Worm (Caenorhabditis elegans) whole organism, L2 larva: Measurements from ENCODE around the gene dpy-2.

Experiments
- C34F6.9 ChIP-seq: fragments of 150-350 bp; optimal IDR thresholded peaks from 2 replicates; lab custom pipeline; 2014; ENCODE audit warnings: missing biosample characterization, missing genetic modification characterization
- F13H6.1 ChIP-seq: sonication (generic microtip); optimal IDR thresholded peaks from 2 replicates; lab custom pipeline; 2016; ENCODE audit warnings: missing genetic modification characterization, missing compliant biosample characterization
- R02D3.7 ChIP-seq: fragments of 150-350 bp; optimal IDR thresholded peaks from 2 replicates; lab custom pipeline; 2014; ENCODE audit warnings: missing biosample characterization, missing genetic modification characterization
- Y55F3AM.14 ChIP-seq: fragments of 200-800 bp; sonication (Bioruptor generic); optimal IDR thresholded peaks from 2 replicates; lab custom pipeline; 2018; ENCODE audit warnings: mild to moderate bottlenecking, missing genetic modification characterization, missing compliant biosample characterization
- ZK546.5 ChIP-seq: sonication (generic microtip); optimal IDR thresholded peaks from 2 replicates; lab custom pipeline; 2017; ENCODE audit warnings: missing biosample characterization, missing genetic modification characterization
- alr-1 ChIP-seq: fragments of 150-350 bp; optimal IDR thresholded peaks from 2 replicates; lab custom pipeline; 2014; ENCODE audit warnings: missing biosample characterization, missing genetic modification characterization
- aly-2 ChIP-seq: fragments of 150-350 bp; optimal IDR thresholded peaks from 2 replicates; lab custom pipeline; 2014; ENCODE audit warnings: missing biosample characterization, missing genetic modification characterization
- ama-1 ChIP-seq: fragments of 150-350 bp; optimal IDR thresholded peaks from 2 replicates; lab custom pipeline; 2018; ENCODE audit warnings: inconsistent platforms
- blmp-1 ChIP-seq: sonication (generic microtip); optimal IDR thresholded peaks from 2 replicates; lab custom pipeline; 2017; ENCODE audit warnings: missing genetic modification characterization, mild to moderate bottlenecking, missing compliant biosample characterization, antibody characterized with exemption, moderate library complexity; ENCODE audit not compliant: insufficient read depth
- ceh-16 ChIP-seq: fragments of 150-350 bp; optimal IDR thresholded peaks from 2 replicates; lab custom pipeline; 2014; ENCODE audit warnings: missing biosample characterization, missing genetic modification characterization
- ceh-82 ChIP-seq: fragments of 150-350 bp; optimal IDR thresholded peaks from 2 replicates; lab custom pipeline; 2014; ENCODE audit warnings: missing biosample characterization, missing genetic modification characterization
- crh-2 ChIP-seq: sonication (generic microtip); optimal IDR thresholded peaks from 2 replicates; lab custom pipeline; 2017; ENCODE audit warnings: missing biosample characterization, missing genetic modification characterization
- dmd-4 ChIP-seq: sonication (generic microtip); optimal IDR thresholded peaks from 2 replicates; lab custom pipeline; 2017; ENCODE audit warnings: missing biosample characterization, missing genetic modification characterization
- egl-27 ChIP-seq: sonication (generic microtip); optimal IDR thresholded peaks from 3 replicates; lab custom pipeline; 2017; ENCODE audit warnings: missing biosample characterization, missing genetic modification reagents, missing genetic modification characterization
- elt-1 ChIP-seq: fragments of 150-350 bp; optimal IDR thresholded peaks from 2 replicates; lab custom pipeline; 2014; ENCODE audit warnings: missing biosample characterization, missing genetic modification characterization
- elt-3 ChIP-seq: sonication (generic microtip); optimal IDR thresholded peaks from 2 replicates; lab custom pipeline; 2017; ENCODE audit warnings: missing biosample characterization, missing genetic modification characterization
- fos-1 ChIP-seq: fragments of 150-350 bp; optimal IDR thresholded peaks from 2 replicates; lab custom pipeline; 2014; ENCODE audit warnings: missing biosample characterization, missing genetic modification characterization
- gmeb-1 ChIP-seq: fragments of 150-350 bp; optimal IDR thresholded peaks from 2 replicates; lab custom pipeline; 2014; ENCODE audit warnings: missing biosample characterization, missing genetic modification characterization
- lin-11 ChIP-seq: fragments of 150-350 bp; sonication (generic microtip); optimal IDR thresholded peaks from 2 replicates; lab custom pipeline; 2014; ENCODE audit warnings: missing biosample characterization, missing genetic modification characterization, inconsistent platforms, mixed read lengths
- lin-13 ChIP-seq: fragments of 150-350 bp; optimal IDR thresholded peaks from 2 replicates; lab custom pipeline; 2014; ENCODE audit warnings: missing biosample characterization, missing genetic modification reagents, missing genetic modification characterization
- lin-39 ChIP-seq: fragments of 150-350 bp; optimal IDR thresholded peaks from 2 replicates; lab custom pipeline; 2014; ENCODE audit warnings: missing biosample characterization, missing genetic modification reagents, missing genetic modification characterization
- lsy-2 ChIP-seq, 2 experiments: fragments of 150-350 bp in 1 of 2; sonication (generic microtip) in 1 of 2; optimal IDR thresholded peaks; 2 replicates each; lab custom pipeline; 2014 to 2017; ENCODE audit warnings: missing biosample characterization in 2 of 2, missing genetic modification characterization in 2 of 2
- mab-5 ChIP-seq: fragments of 150-350 bp; optimal IDR thresholded peaks from 2 replicates; lab custom pipeline; 2014; ENCODE audit warnings: missing biosample characterization, missing genetic modification characterization
- mbf-1 ChIP-seq: sonication (generic microtip); optimal IDR thresholded peaks from 2 replicates; lab custom pipeline; 2017; ENCODE audit warnings: missing biosample characterization, missing genetic modification characterization
- mdl-1 ChIP-seq, 2 experiments: fragments of 150-350 bp in 1 of 2; sonication (generic microtip) in 1 of 2; optimal IDR thresholded peaks; 2 replicates each; lab custom pipeline; 2017; ENCODE audit warnings: missing biosample characterization in 2 of 2, missing genetic modification characterization in 2 of 2
- nhr-10 ChIP-seq: sonication (generic microtip); optimal IDR thresholded peaks from 2 replicates; lab custom pipeline; 2017; ENCODE audit warnings: missing biosample characterization, missing genetic modification characterization
- nhr-11 ChIP-seq: fragments of 150-350 bp; optimal IDR thresholded peaks from 2 replicates; lab custom pipeline; 2014; ENCODE audit warnings: missing biosample characterization, missing genetic modification characterization
- nhr-12 ChIP-seq: fragments of 150-350 bp; optimal IDR thresholded peaks from 2 replicates; lab custom pipeline; 2014; ENCODE audit warnings: missing biosample characterization, missing genetic modification characterization
- nhr-129 ChIP-seq: fragments of 150-350 bp; optimal IDR thresholded peaks from 2 replicates; lab custom pipeline; 2014; ENCODE audit warnings: missing biosample characterization, missing genetic modification characterization
- nhr-21 ChIP-seq: fragments of 150-350 bp; optimal IDR thresholded peaks from 2 replicates; lab custom pipeline; 2014; ENCODE audit warnings: missing biosample characterization, missing genetic modification characterization
- nhr-23 ChIP-seq: fragments of 150-350 bp; optimal IDR thresholded peaks from 2 replicates; lab custom pipeline; 2014; ENCODE audit warnings: missing biosample characterization, missing genetic modification reagents, missing genetic modification characterization
- nhr-237 ChIP-seq: fragments of 150-350 bp; optimal IDR thresholded peaks from 2 replicates; lab custom pipeline; 2014; ENCODE audit warnings: missing biosample characterization, missing genetic modification characterization
- nhr-25 ChIP-seq: fragments of 150-350 bp; sonication (generic microtip); optimal IDR thresholded peaks from 3 replicates; lab custom pipeline; 2014; ENCODE audit warnings: missing biosample characterization, missing genetic modification characterization
- nhr-6 ChIP-seq: fragments of 150-350 bp; optimal IDR thresholded peaks from 2 replicates; lab custom pipeline; 2014; ENCODE audit warnings: missing biosample characterization, missing genetic modification characterization
- nhr-77 ChIP-seq: fragments of 150-350 bp; optimal IDR thresholded peaks from 2 replicates; lab custom pipeline; 2014; ENCODE audit warnings: missing biosample characterization, missing genetic modification characterization
- peb-1 ChIP-seq: fragments of 150-350 bp; optimal IDR thresholded peaks from 2 replicates; lab custom pipeline; 2014; ENCODE audit warnings: missing biosample characterization, missing genetic modification characterization
- sem-4 ChIP-seq: fragments of 150-350 bp; optimal IDR thresholded peaks from 2 replicates; lab custom pipeline; 2014; ENCODE audit warnings: missing biosample characterization, missing genetic modification reagents, missing genetic modification characterization
- skn-1 ChIP-seq: sonication (generic microtip); optimal IDR thresholded peaks from 2 replicates; lab custom pipeline; 2017; ENCODE audit warnings: missing biosample characterization, missing genetic modification characterization
- sma-3 ChIP-seq: sonication (generic microtip); optimal IDR thresholded peaks from 2 replicates; lab custom pipeline; 2016; ENCODE audit warnings: missing genetic modification reagents, missing genetic modification characterization, missing compliant biosample characterization
- sma-9 ChIP-seq, 2 experiments: fragments of 150-350 bp in 1 of 2; sonication (generic microtip) in 1 of 2; optimal IDR thresholded peaks; 2 replicates each; lab custom pipeline; 2014 to 2016; ENCODE audit warnings: missing genetic modification characterization in 2 of 2, mild to moderate bottlenecking in 1 of 2, missing biosample characterization in 1 of 2, missing compliant biosample characterization in 1 of 2, missing genetic modification reagents in 1 of 2, moderate library complexity in 1 of 2
- snpc-4 ChIP-seq: fragments of 150-350 bp; optimal IDR thresholded peaks from 2 replicates; lab custom pipeline; 2014; ENCODE audit warnings: missing biosample characterization, missing genetic modification characterization
- unc-39 ChIP-seq: fragments of 150-350 bp; optimal IDR thresholded peaks from 2 replicates; lab custom pipeline; 2014; ENCODE audit warnings: missing biosample characterization, missing genetic modification characterization
- unc-55 ChIP-seq: fragments of 150-350 bp; sonication (generic microtip); optimal IDR thresholded peaks from 3 replicates; lab custom pipeline; 2014; ENCODE audit warnings: missing biosample characterization, missing genetic modification reagents, missing genetic modification characterization
- unc-62 ChIP-seq: fragments of 150-350 bp; optimal IDR thresholded peaks from 2 replicates; lab custom pipeline; 2014; ENCODE audit warnings: missing biosample characterization, missing genetic modification reagents, missing genetic modification characterization
- zag-1 ChIP-seq: fragments of 150-350 bp; optimal IDR thresholded peaks from 2 replicates; lab custom pipeline; 2014; ENCODE audit warnings: missing biosample characterization, missing genetic modification characterization
- ztf-1 ChIP-seq: fragments of 200-800 bp; sonication (Bioruptor generic); conservative IDR thresholded peaks from 2 replicates; pipeline ENCODE4 v1.3.6; 2022; ENCODE audit warnings: missing genetic modification characterization, missing compliant biosample characterization
- ztf-11 ChIP-seq: sonication (generic microtip); optimal IDR thresholded peaks from 2 replicates; lab custom pipeline; 2017; ENCODE audit warnings: missing biosample characterization, missing genetic modification characterization
- ztf-4 ChIP-seq: fragments of 150-350 bp; optimal IDR thresholded peaks from 2 replicates; lab custom pipeline; 2014; ENCODE audit warnings: missing biosample characterization, missing genetic modification characterization

The dpy-2 gene

ce11 chrII:6716638-6717037 is 2.5 kb downstream of the dpy-2 start, which contains the start of the genes T14B4.5 and T14B4.20:
Gene T14B4.5 (plus strand): TSS chrII:6716863.
Gene T14B4.20 (plus strand): TSS chrII:6716901.
- TF ChIP-seq sem-4 (tag; lab: Kevin White, UChicago) (no peak), R02D3.7 (tag; lab: Kevin White, UChicago) (no peak)
- TF ChIP-seq, all 48 proteins: peak for 0

- no peak for TF ChIP-seq ceh-16
- no peak for TF ChIP-seq mdl-1 (tag; optimal IDR thresholded peaks at IDR 0.05; lab: Kevin White, UChicago)
- TF ChIP-seq Y55F3AM.14 (GFP tag; lab: Kevin White, UChicago): no peak
- no peak for TF ChIP-seq F13H6.1 (tag; lab: Kevin White, UChicago)
- TF ChIP-seq zag-1 (tag; lab: Kevin White, UChicago): no peak
- no peak for TF ChIP-seq nhr-6 (tag; lab: Kevin White, UChicago)
- no peak for TF ChIP-seq snpc-4 (tag; lab: Kevin White, UChicago)
- TF ChIP-seq unc-55: no peak
- TF ChIP-seq elt-1 (tag; lab: Kevin White, UChicago): no peak
- TF ChIP-seq mab-5 (tag; lab: Kevin White, UChicago): no peak
Observed at ce11 chrII:6718221-6718620, 4.1 kb downstream of the dpy-2 start, which contains the start of gene tsp-10. Gene tsp-10 (plus strand): TSS chrII:6718586.

DNA sequence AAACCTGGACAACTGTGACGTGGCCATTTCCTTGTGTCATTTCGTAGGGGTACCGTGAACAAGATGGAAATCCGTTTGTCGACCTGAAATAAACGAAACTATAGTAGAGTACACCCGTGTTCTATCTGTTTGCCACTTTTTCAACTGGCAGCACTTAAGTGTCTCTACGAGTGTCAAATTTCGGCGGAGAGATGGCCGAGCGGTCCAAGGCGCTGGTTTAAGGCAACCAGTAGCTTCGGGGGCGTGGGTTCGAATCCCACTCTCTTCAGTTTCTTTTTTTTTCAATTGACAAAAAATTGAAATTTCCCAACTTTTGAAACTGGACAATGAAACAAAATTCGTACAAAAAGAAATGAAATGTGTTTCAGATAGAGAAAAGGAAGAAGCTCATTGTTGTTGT is 7.5 kb downstream of the dpy-2 start:
- no peak for TF ChIP-seq ztf-11 (tag; lab: Kevin White, UChicago)
- no peak for TF ChIP-seq sem-4 (tag; lab: Kevin White, UChicago)
- TF ChIP-seq ceh-16: no peak
- TF ChIP-seq mbf-1 (tag; lab: Kevin White, UChicago): no peak
- no peak for TF ChIP-seq ztf-4 (tag; lab: Kevin White, UChicago)
- TF ChIP-seq fos-1 (tag; lab: Kevin White, UChicago): no peak
- peak in 1 of 2 experiments; percentile 39 for TF ChIP-seq lsy-2 (tag; optimal IDR thresholded peaks at IDR 0.05; lab: Kevin White, UChicago)
- TF ChIP-seq sma-9 (GFP tag; optimal IDR thresholded peaks at IDR 0.05; lab: Kevin White, UChicago): peak; percentile 11
- TF ChIP-seq sma-9 (tag; optimal IDR thresholded peaks at IDR 0.05; lab: Kevin White, UChicago): no peak
- peak; percentile 26 for TF ChIP-seq gmeb-1 (tag; lab: Kevin White, UChicago)
- no peak for TF ChIP-seq Y55F3AM.14 (GFP tag; lab: Kevin White, UChicago)
- TF ChIP-seq zag-1 (tag; lab: Kevin White, UChicago): no peak
- TF ChIP-seq egl-27 (tag; lab: Kevin White, UChicago): no peak
- no peak for TF ChIP-seq nhr-11 (tag; lab: Kevin White, UChicago)
- TF ChIP-seq unc-39 (tag; lab: Kevin White, UChicago): no peak
- TF ChIP-seq R02D3.7 (tag; lab: Kevin White, UChicago): no peak
- TF ChIP-seq blmp-1 (tag; lab: Kevin White, UChicago): no peak
- TF ChIP-seq lin-11 (tag; lab: Kevin White, UChicago): no peak
- no peak for TF ChIP-seq unc-62 (GFP tag; lab: Kevin White, UChicago)
- TF ChIP-seq nhr-6 (tag; lab: Kevin White, UChicago): no peak
- TF ChIP-seq elt-1 (tag; lab: Kevin White, UChicago): no peak
- no peak for TF ChIP-seq ama-1 (lab: Kevin White, UChicago)
- no peak for TF ChIP-seq skn-1 (tag; lab: Kevin White, UChicago)
- no peak for TF ChIP-seq nhr-21 (tag; lab: Kevin White, UChicago)
- TF ChIP-seq nhr-10 (tag; lab: Kevin White, UChicago): no peak
- TF ChIP-seq nhr-23 (tag; lab: Kevin White, UChicago): no peak
- TF ChIP-seq mdl-1 (tag; optimal IDR thresholded peaks at IDR 0.05; lab: Kevin White, UChicago): no peak
- no peak for TF ChIP-seq ztf-1 (GFP tag; lab: Robert Waterston, UW)
- no peak for TF ChIP-seq mab-5 (tag; lab: Kevin White, UChicago)
- TF ChIP-seq unc-55: no peak
- no peak for TF ChIP-seq aly-2 (tag; lab: Kevin White, UChicago)
- no peak for TF ChIP-seq nhr-12
- TF ChIP-seq C34F6.9: peak; percentile 23
- peak; percentile 14 for TF ChIP-seq lin-13 (GFP tag; lab: Kevin White, UChicago)
- peak; percentile 30 for TF ChIP-seq crh-2 (tag; lab: Kevin White, UChicago)
- no peak for TF ChIP-seq sma-3 (GFP tag; lab: Kevin White, UChicago)
- TF ChIP-seq lin-39 (tag; lab: Kevin White, UChicago): no peak
- no peak for TF ChIP-seq peb-1 (tag; lab: Kevin White, UChicago)
- peak; percentile 3 for TF ChIP-seq F13H6.1 (tag; lab: Kevin White, UChicago)
- TF ChIP-seq dmd-4: no peak
- peak; percentile 54 for TF ChIP-seq nhr-129 (tag; lab: Kevin White, UChicago)
- TF ChIP-seq ceh-82 (tag; lab: Kevin White, UChicago): no peak
- no peak for TF ChIP-seq ZK546.5 (tag; lab: Kevin White, UChicago)
- TF ChIP-seq snpc-4 (tag; lab: Kevin White, UChicago): peak; percentile 17
- TF ChIP-seq nhr-237 (tag; lab: Kevin White, UChicago): no peak
- TF ChIP-seq nhr-77 (tag; lab: Kevin White, UChicago): no peak
- no peak for TF ChIP-seq nhr-25 (tag; lab: Kevin White, UChicago)
- TF ChIP-seq alr-1 (tag; lab: Kevin White, UChicago): no peak
- TF ChIP-seq elt-3 (tag; lab: Kevin White, UChicago): no peak
